Worm (Caenorhabditis elegans) whole organism, L2 larva: ENCODE data around the gene clec-124.

Experiments used
- C34F6.9 ChIP-seq: fragments of 150-350 bp; optimal IDR thresholded peaks from 2 replicates; lab custom pipeline; 2014; ENCODE audit warnings: missing biosample characterization, missing genetic modification characterization
- R02D3.7 ChIP-seq: fragments of 150-350 bp; optimal IDR thresholded peaks from 2 replicates; lab custom pipeline; 2014; ENCODE audit warnings: missing biosample characterization, missing genetic modification characterization
- Y55F3AM.14 ChIP-seq: fragments of 200-800 bp; sonication (Bioruptor generic); optimal IDR thresholded peaks from 2 replicates; lab custom pipeline; 2018; ENCODE audit warnings: mild to moderate bottlenecking, missing genetic modification characterization, missing compliant biosample characterization
- ZK546.5 ChIP-seq: sonication (generic microtip); optimal IDR thresholded peaks from 2 replicates; lab custom pipeline; 2017; ENCODE audit warnings: missing biosample characterization, missing genetic modification characterization
- aly-2 ChIP-seq: fragments of 150-350 bp; optimal IDR thresholded peaks from 2 replicates; lab custom pipeline; 2014; ENCODE audit warnings: missing biosample characterization, missing genetic modification characterization
- crh-2 ChIP-seq: sonication (generic microtip); optimal IDR thresholded peaks from 2 replicates; lab custom pipeline; 2017; ENCODE audit warnings: missing biosample characterization, missing genetic modification characterization
- dmd-4 ChIP-seq: sonication (generic microtip); optimal IDR thresholded peaks from 2 replicates; lab custom pipeline; 2017; ENCODE audit warnings: missing biosample characterization, missing genetic modification characterization
- elt-3 ChIP-seq: sonication (generic microtip); optimal IDR thresholded peaks from 2 replicates; lab custom pipeline; 2017; ENCODE audit warnings: missing biosample characterization, missing genetic modification characterization
- lin-13 ChIP-seq: fragments of 150-350 bp; optimal IDR thresholded peaks from 2 replicates; lab custom pipeline; 2014; ENCODE audit warnings: missing biosample characterization, missing genetic modification reagents, missing genetic modification characterization
- mdl-1 ChIP-seq, 2 experiments: fragments of 150-350 bp in 1 of 2; sonication (generic microtip) in 1 of 2; optimal IDR thresholded peaks; 2 replicates each; lab custom pipeline; 2017; ENCODE audit warnings: missing biosample characterization in 2 of 2, missing genetic modification characterization in 2 of 2
- nhr-10 ChIP-seq: sonication (generic microtip); optimal IDR thresholded peaks from 2 replicates; lab custom pipeline; 2017; ENCODE audit warnings: missing biosample characterization, missing genetic modification characterization
- nhr-12 ChIP-seq: fragments of 150-350 bp; optimal IDR thresholded peaks from 2 replicates; lab custom pipeline; 2014; ENCODE audit warnings: missing biosample characterization, missing genetic modification characterization
- nhr-129 ChIP-seq: fragments of 150-350 bp; optimal IDR thresholded peaks from 2 replicates; lab custom pipeline; 2014; ENCODE audit warnings: missing biosample characterization, missing genetic modification characterization
- nhr-237 ChIP-seq: fragments of 150-350 bp; optimal IDR thresholded peaks from 2 replicates; lab custom pipeline; 2014; ENCODE audit warnings: missing biosample characterization, missing genetic modification characterization
- nhr-25 ChIP-seq: fragments of 150-350 bp; sonication (generic microtip); optimal IDR thresholded peaks from 3 replicates; lab custom pipeline; 2014; ENCODE audit warnings: missing biosample characterization, missing genetic modification characterization
- nhr-77 ChIP-seq: fragments of 150-350 bp; optimal IDR thresholded peaks from 2 replicates; lab custom pipeline; 2014; ENCODE audit warnings: missing biosample characterization, missing genetic modification characterization
- peb-1 ChIP-seq: fragments of 150-350 bp; optimal IDR thresholded peaks from 2 replicates; lab custom pipeline; 2014; ENCODE audit warnings: missing biosample characterization, missing genetic modification characterization
- sem-4 ChIP-seq: fragments of 150-350 bp; optimal IDR thresholded peaks from 2 replicates; lab custom pipeline; 2014; ENCODE audit warnings: missing biosample characterization, missing genetic modification reagents, missing genetic modification characterization
- sma-3 ChIP-seq: sonication (generic microtip); optimal IDR thresholded peaks from 2 replicates; lab custom pipeline; 2016; ENCODE audit warnings: missing genetic modification reagents, missing genetic modification characterization, missing compliant biosample characterization
- unc-39 ChIP-seq: fragments of 150-350 bp; optimal IDR thresholded peaks from 2 replicates; lab custom pipeline; 2014; ENCODE audit warnings: missing biosample characterization, missing genetic modification characterization
- unc-55 ChIP-seq: fragments of 150-350 bp; sonication (generic microtip); optimal IDR thresholded peaks from 3 replicates; lab custom pipeline; 2014; ENCODE audit warnings: missing biosample characterization, missing genetic modification reagents, missing genetic modification characterization
- unc-62 ChIP-seq: fragments of 150-350 bp; optimal IDR thresholded peaks from 2 replicates; lab custom pipeline; 2014; ENCODE audit warnings: missing biosample characterization, missing genetic modification reagents, missing genetic modification characterization
- zag-1 ChIP-seq: fragments of 150-350 bp; optimal IDR thresholded peaks from 2 replicates; lab custom pipeline; 2014; ENCODE audit warnings: missing biosample characterization, missing genetic modification characterization
- ztf-1 ChIP-seq: fragments of 200-800 bp; sonication (Bioruptor generic); conservative IDR thresholded peaks from 2 replicates; pipeline ENCODE4 v1.3.6; 2022; ENCODE audit warnings: missing genetic modification characterization, missing compliant biosample characterization
- ztf-11 ChIP-seq: sonication (generic microtip); optimal IDR thresholded peaks from 2 replicates; lab custom pipeline; 2017; ENCODE audit warnings: missing biosample characterization, missing genetic modification characterization
- ztf-4 ChIP-seq: fragments of 150-350 bp; optimal IDR thresholded peaks from 2 replicates; lab custom pipeline; 2014; ENCODE audit warnings: missing biosample characterization, missing genetic modification characterization

Gene clec-124

DNA sequence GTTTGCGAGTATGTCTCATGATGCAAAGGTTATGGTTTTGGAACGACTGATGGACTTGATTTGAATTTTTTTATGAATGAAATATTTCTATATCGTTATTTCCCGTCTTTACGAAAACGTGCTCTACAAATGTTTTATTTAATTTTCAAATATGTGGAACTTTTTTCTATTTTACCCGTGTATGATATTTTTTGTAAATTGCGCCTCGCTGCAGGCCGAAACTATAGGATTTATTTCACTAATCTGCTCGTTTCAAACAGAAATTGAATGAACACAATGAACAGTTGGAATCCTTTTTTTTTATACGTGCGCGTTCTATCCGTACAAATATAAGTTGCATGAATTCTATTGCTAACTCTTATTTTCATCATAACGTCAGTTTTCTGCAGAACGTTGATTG is 48.4 kb downstream of the clec-124 start, which contains the start of gene btb-18:
TSS of gene btb-18 (plus strand) at position 301 of the 400 bp plus-strand sequence.
- TF ChIP-seq C34F6.9 = no peak
- no peak for TF ChIP-seq crh-2
- TF ChIP-seq nhr-25 = no peak
- no peak for TF ChIP-seq unc-55 (GFP tag; lab: Kevin White, UChicago)
- TF ChIP-seq ztf-1 (GFP tag; lab: Robert Waterston, UW) = no peak
- no peak for TF ChIP-seq zag-1 (tag; lab: Kevin White, UChicago)
- no peak for TF ChIP-seq nhr-129
- no peak for TF ChIP-seq nhr-12 (tag; lab: Kevin White, UChicago)
- TF ChIP-seq aly-2 = no peak
- TF ChIP-seq unc-62 = no peak
- no peak for TF ChIP-seq R02D3.7 (tag; lab: Kevin White, UChicago)
- no peak for TF ChIP-seq sma-3 (GFP tag; lab: Kevin White, UChicago)

DNA sequence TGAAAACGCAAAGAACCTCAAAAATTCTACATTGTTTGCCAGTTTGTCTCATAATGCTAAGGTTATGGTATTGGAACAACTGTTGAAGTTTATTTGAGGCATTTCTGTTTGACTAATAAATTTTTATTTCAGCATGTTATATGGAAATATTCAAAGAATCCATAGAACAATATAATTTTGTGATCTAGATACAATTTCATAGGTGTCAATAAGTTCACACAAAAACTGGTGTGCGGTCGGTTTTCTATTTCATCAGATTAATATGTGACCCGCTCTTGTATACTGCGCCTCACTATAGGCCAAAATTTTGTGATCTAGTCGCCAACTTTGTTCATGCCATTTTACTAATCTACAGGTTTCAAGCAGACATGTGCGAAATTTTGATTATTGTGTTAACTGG is 50.0 kb downstream of the clec-124 start, which contains the start of gene btb-22:
TSS of gene btb-22 (plus strand) at position 301 of the 400 bp plus-strand sequence.
- TF ChIP-seq unc-39 (no peak), nhr-25 (no peak), elt-3 (tag; lab: Kevin White, UChicago) (no peak), ztf-11 (tag; lab: Kevin White, UChicago) (no peak), nhr-12 (tag; lab: Kevin White, UChicago) (no peak), peb-1 (tag; lab: Kevin White, UChicago) (no peak), sem-4 (no peak), mdl-1 (tag; optimal IDR thresholded peaks at IDR 0.05; lab: Kevin White, UChicago) (no peak), ztf-4 (tag; lab: Kevin White, UChicago) (no peak), nhr-77 (tag; lab: Kevin White, UChicago) (no peak), dmd-4 (tag; lab: Kevin White, UChicago) (no peak), zag-1 (tag; lab: Kevin White, UChicago) (no peak), nhr-10 (tag; lab: Kevin White, UChicago) (no peak), ztf-1 (GFP tag; lab: Robert Waterston, UW) (no peak), nhr-237 (tag; lab: Kevin White, UChicago) (no peak), ZK546.5 (tag; lab: Kevin White, UChicago) (no peak), lin-13 (GFP tag; lab: Kevin White, UChicago) (no peak), Y55F3AM.14 (no peak)
